Worm (Caenorhabditis elegans): ENCODE results near the gene K08D10.10.
A peak's percentile ranks its signal among the peaks of the same experiment; 100 is the strongest.
"Not testable (repeated sequence)": the region's sequence is repeated elsewhere in the genome, so short reads cannot be mapped to it uniquely, and the experiment has no call there.

Gene K08D10.10

ce11 chrIV:4142986-4143385 lies 9.0 kb upstream of the K08D10.10 start, which contains the start of gene F49F1.12:
Gene F49F1.12 (minus strand): TSS chrIV:4143086.
- TF ChIP-seq mdl-1, nhr-77, ZK546.5 (tag; optimal IDR thresholded peaks at IDR 0.05): not testable (repeated sequence)

DNA sequence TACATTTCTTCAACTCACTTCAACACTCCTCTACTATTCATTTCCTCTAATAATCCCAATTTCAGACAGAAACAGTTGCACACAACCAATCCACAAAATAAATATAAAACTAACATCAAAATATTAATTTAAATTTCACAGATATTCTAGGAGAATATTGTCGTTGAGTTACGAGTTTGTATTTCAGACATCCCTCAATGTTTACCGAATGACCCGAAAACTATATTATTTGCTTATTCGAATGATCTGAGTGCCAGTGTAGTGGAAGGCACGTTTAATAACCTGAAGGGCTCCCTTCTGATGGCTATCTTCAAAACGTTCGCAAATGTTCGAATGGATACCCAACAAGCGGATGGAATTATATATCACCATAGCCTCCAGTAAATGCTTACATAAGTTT lies 7.3 kb upstream of the K08D10.10 start, which contains the start of gene R07C12.3:
Gene R07C12.3 (plus strand): TSS at position 301 of the 400 bp plus-strand sequence.
- no peak for TF ChIP-seq nhr-237 (tag; optimal IDR thresholded peaks at IDR 0.05)
- TF ChIP-seq mbf-1 (tag; optimal IDR thresholded peaks at IDR 0.05): no peak
- no peak for TF ChIP-seq peb-1 (tag; optimal IDR thresholded peaks at IDR 0.05)
- TF ChIP-seq F13H6.1 (tag; optimal IDR thresholded peaks at IDR 0.05): no peak
- TF ChIP-seq nhr-23 (tag; optimal IDR thresholded peaks at IDR 0.05): no peak
- TF ChIP-seq snpc-4 (tag; optimal IDR thresholded peaks at IDR 0.05): no peak
- no peak for TF ChIP-seq ama-1 (optimal IDR thresholded peaks at IDR 0.05)
- TF ChIP-seq blmp-1 (tag; optimal IDR thresholded peaks at IDR 0.05; ENCODE audit: insufficient read depth): no peak
- no peak for TF ChIP-seq crh-2 (tag; optimal IDR thresholded peaks at IDR 0.05)
- TF ChIP-seq nhr-6 (tag; optimal IDR thresholded peaks at IDR 0.05): no peak
- TF ChIP-seq aly-2 (tag; optimal IDR thresholded peaks at IDR 0.05): no peak
- no peak for TF ChIP-seq unc-55 (GFP tag; optimal IDR thresholded peaks at IDR 0.05)
- no peak for TF ChIP-seq lsy-2 (tag; optimal IDR thresholded peaks at IDR 0.05)
- TF ChIP-seq sma-3 (GFP tag; optimal IDR thresholded peaks at IDR 0.05): no peak
- TF ChIP-seq ceh-82 (tag; optimal IDR thresholded peaks at IDR 0.05): no peak
- TF ChIP-seq lin-13 (GFP tag; optimal IDR thresholded peaks at IDR 0.05): no peak
- no peak for TF ChIP-seq ZK546.5 (tag; optimal IDR thresholded peaks at IDR 0.05)
- no peak for TF ChIP-seq sma-9 (GFP tag; optimal IDR thresholded peaks at IDR 0.05)
- no peak for TF ChIP-seq sma-9 (tag; optimal IDR thresholded peaks at IDR 0.05)
- no peak for TF ChIP-seq lin-39 (tag; optimal IDR thresholded peaks at IDR 0.05)

- no peak for TF ChIP-seq R02D3.7 (tag; optimal IDR thresholded peaks at IDR 0.05)
- no peak for TF ChIP-seq mbf-1 (tag; optimal IDR thresholded peaks at IDR 0.05)
- TF ChIP-seq nhr-23 (tag; optimal IDR thresholded peaks at IDR 0.05): no peak
- no peak for TF ChIP-seq lin-13 (GFP tag; optimal IDR thresholded peaks at IDR 0.05)
- no peak for TF ChIP-seq ZK546.5 (tag; optimal IDR thresholded peaks at IDR 0.05)
- TF ChIP-seq fos-1 (tag; optimal IDR thresholded peaks at IDR 0.05): peak; percentile 91
- no peak for TF ChIP-seq unc-55 (GFP tag; optimal IDR thresholded peaks at IDR 0.05)
- no peak for TF ChIP-seq mdl-1 (tag; optimal IDR thresholded peaks at IDR 0.05)
Measured at ce11 chrIV:4147891-4148290, 4.1 kb upstream of the K08D10.10 start.

- peak; percentile 9 for TF ChIP-seq fos-1 (tag; optimal IDR thresholded peaks at IDR 0.05)
- no peak for TF ChIP-seq zag-1 (tag; optimal IDR thresholded peaks at IDR 0.05)
Measured at ce11 chrIV:4150138-4150537, 1.9 kb upstream of the K08D10.10 start.

DNA sequence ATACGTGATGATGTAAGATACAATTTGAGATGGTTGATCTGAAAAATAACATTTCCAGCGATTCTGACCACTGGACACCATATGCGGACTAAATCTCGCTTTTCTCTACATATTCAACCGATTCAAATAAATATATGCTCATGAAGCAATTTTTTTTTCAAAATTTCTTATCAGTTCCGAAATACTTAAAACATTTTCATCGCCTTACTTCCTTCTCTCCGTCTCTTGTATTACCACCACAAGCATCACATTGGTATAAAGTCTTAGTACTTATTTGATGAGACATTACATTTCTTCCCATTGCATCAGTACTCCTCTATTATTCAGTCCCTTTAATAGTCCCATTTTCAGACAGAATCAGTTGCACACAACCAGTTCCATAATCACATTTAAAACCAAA lies 2.6 kb downstream of the K08D10.10 start, which contains the start of gene K08D10.14:
Gene K08D10.14 (plus strand): TSS at position 301 of the 400 bp plus-strand sequence.
- TF ChIP-seq dmd-4 (tag; optimal IDR thresholded peaks at IDR 0.05): no peak
- TF ChIP-seq fos-1 (tag; optimal IDR thresholded peaks at IDR 0.05): peak; percentile 0
- TF ChIP-seq aly-2 (tag; optimal IDR thresholded peaks at IDR 0.05): no peak
- no peak for TF ChIP-seq ZK546.5 (tag; optimal IDR thresholded peaks at IDR 0.05)
- no peak for TF ChIP-seq sem-4 (tag; optimal IDR thresholded peaks at IDR 0.05)
- no peak for TF ChIP-seq nhr-23 (tag; optimal IDR thresholded peaks at IDR 0.05)
- no peak for TF ChIP-seq blmp-1 (tag; optimal IDR thresholded peaks at IDR 0.05; ENCODE audit: insufficient read depth)
- TF ChIP-seq egl-27 (tag; optimal IDR thresholded peaks at IDR 0.05): no peak

- TF ChIP-seq crh-2 (tag; optimal IDR thresholded peaks at IDR 0.05): no peak
- TF ChIP-seq nhr-11 (tag; optimal IDR thresholded peaks at IDR 0.05): no peak
- TF ChIP-seq dmd-4 (tag; optimal IDR thresholded peaks at IDR 0.05): no peak
- no peak for TF ChIP-seq lin-11 (tag; optimal IDR thresholded peaks at IDR 0.05)
- TF ChIP-seq lsy-2 (tag; optimal IDR thresholded peaks at IDR 0.05): no peak
- no peak for TF ChIP-seq mdl-1 (tag; optimal IDR thresholded peaks at IDR 0.05)
- TF ChIP-seq ama-1 (optimal IDR thresholded peaks at IDR 0.05): no peak
- no peak for TF ChIP-seq sma-9 (GFP tag; optimal IDR thresholded peaks at IDR 0.05)
- TF ChIP-seq sma-9 (tag; optimal IDR thresholded peaks at IDR 0.05): no peak
- TF ChIP-seq skn-1 (tag; optimal IDR thresholded peaks at IDR 0.05): no peak
- TF ChIP-seq nhr-25 (tag; optimal IDR thresholded peaks at IDR 0.05): no peak
- TF ChIP-seq aly-2 (tag; optimal IDR thresholded peaks at IDR 0.05): no peak
- TF ChIP-seq unc-55 (GFP tag; optimal IDR thresholded peaks at IDR 0.05): no peak
- TF ChIP-seq C34F6.9 (tag; optimal IDR thresholded peaks at IDR 0.05): no peak
- no peak for TF ChIP-seq elt-1 (tag; optimal IDR thresholded peaks at IDR 0.05)
- no peak for TF ChIP-seq fos-1 (tag; optimal IDR thresholded peaks at IDR 0.05)
Measured at ce11 chrIV:4162121-4162520, 10.1 kb downstream of the K08D10.10 start, which contains the start of gene scrm-5. Gene scrm-5 (plus strand): TSS chrIV:4162421.
